Worm (Caenorhabditis elegans) whole organism, L3 larva: ENCODE data around the gene gab-1.

Experiments used
- aly-2 ChIP-seq: fragments of 150-350 bp; optimal IDR thresholded peaks from 2 replicates; lab custom pipeline; 2014; ENCODE audit warnings: missing biosample characterization, missing genetic modification characterization
- ama-1 ChIP-seq: fragments of 150-350 bp; optimal IDR thresholded peaks from 2 replicates; lab custom pipeline; 2018
- egl-27 ChIP-seq: sonication (generic microtip); optimal IDR thresholded peaks from 4 replicates; lab custom pipeline; 2017; ENCODE audit warnings: missing biosample characterization, missing genetic modification reagents, missing genetic modification characterization
- fkh-10 ChIP-seq: sonication (generic microtip); optimal IDR thresholded peaks from 2 replicates; lab custom pipeline; 2017; ENCODE audit warnings: missing biosample characterization, missing genetic modification reagents, missing genetic modification characterization
- lin-15B ChIP-seq: fragments of 150-350 bp; optimal IDR thresholded peaks from 2 replicates; lab custom pipeline; 2014; ENCODE audit warnings: missing biosample characterization, missing genetic modification characterization
- lin-39 ChIP-seq: fragments of 150-350 bp; optimal IDR thresholded peaks from 2 replicates; lab custom pipeline; 2018; ENCODE audit warnings: missing biosample characterization, missing genetic modification reagents, missing genetic modification characterization
- mdl-1 ChIP-seq: fragments of 150-350 bp; optimal IDR thresholded peaks from 2 replicates; lab custom pipeline; 2014; ENCODE audit warnings: missing biosample characterization, missing genetic modification characterization
- nhr-12 ChIP-seq: fragments of 150-350 bp; optimal IDR thresholded peaks from 2 replicates; lab custom pipeline; 2014; ENCODE audit warnings: missing biosample characterization, missing genetic modification characterization
- nhr-237 ChIP-seq: fragments of 150-350 bp; optimal IDR thresholded peaks from 2 replicates; lab custom pipeline; 2014; ENCODE audit warnings: missing biosample characterization, missing genetic modification characterization
- nhr-25 ChIP-seq: sonication (generic microtip); optimal IDR thresholded peaks from 2 replicates; lab custom pipeline; 2017; ENCODE audit warnings: missing biosample characterization, missing genetic modification characterization
- pqm-1 ChIP-seq: fragments of 150-350 bp; optimal IDR thresholded peaks from 2 replicates; lab custom pipeline; 2017; ENCODE audit warnings: missing biosample characterization, missing genetic modification characterization, inconsistent platforms
- sea-2 ChIP-seq: fragments of 150-350 bp; sonication (generic microtip); optimal IDR thresholded peaks from 4 replicates; lab custom pipeline; 2014; ENCODE audit warnings: missing biosample characterization, missing genetic modification reagents, missing genetic modification characterization
- unc-39 ChIP-seq: sonication (generic microtip); optimal IDR thresholded peaks from 4 replicates; lab custom pipeline; 2017; ENCODE audit warnings: missing biosample characterization, missing genetic modification characterization
- ztf-11 ChIP-seq: fragments of 150-350 bp; optimal IDR thresholded peaks from 2 replicates; lab custom pipeline; 2014; ENCODE audit warnings: missing biosample characterization, missing genetic modification characterization

DNA sequence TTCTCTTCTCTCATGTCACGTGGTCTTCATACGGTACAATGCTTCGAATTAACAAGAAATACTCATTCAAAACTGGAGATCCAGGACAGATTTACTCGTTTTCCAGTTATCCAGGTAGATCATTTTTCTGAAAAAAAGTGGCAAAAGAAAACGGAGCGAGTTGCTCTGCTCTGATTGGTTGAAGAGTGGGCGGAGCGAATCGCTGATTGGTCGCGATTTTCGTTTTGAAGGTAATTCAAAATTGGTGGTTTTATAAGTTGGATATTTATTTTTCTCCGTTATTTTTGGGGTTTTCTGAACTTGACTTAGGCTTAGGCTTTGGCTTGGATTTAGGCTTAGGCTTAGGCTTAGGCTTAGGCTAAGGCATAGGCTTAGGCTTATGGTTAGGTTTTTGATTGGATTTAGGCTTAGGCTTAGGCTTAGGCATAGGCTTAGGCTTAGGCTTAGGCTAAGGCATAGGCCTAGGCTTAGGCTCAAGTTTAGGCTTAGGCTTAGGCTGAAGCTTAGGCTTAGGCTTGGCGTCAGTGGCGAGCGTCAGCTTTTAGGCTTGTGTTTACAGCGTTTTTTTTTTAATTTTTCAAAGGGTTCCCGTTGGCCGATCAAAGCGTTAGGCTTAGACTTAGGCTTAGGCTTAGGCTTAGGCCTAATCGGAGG lies 43.2 kb upstream of the gab-1 start:
- TF ChIP-seq egl-27 (tag; lab: Kevin White, UChicago) (no peak), sea-2 (GFP tag; lab: Kevin White, UChicago) (no peak), ztf-11 (tag; lab: Kevin White, UChicago) (no peak), unc-39 (tag; lab: Kevin White, UChicago) (no peak), nhr-25 (no peak), pqm-1 (tag; lab: Kevin White, UChicago) (no peak), nhr-12 (no peak), ama-1 (lab: Kevin White, UChicago) (no peak), nhr-237 (tag; lab: Kevin White, UChicago) (no peak), lin-15B (tag; lab: Kevin White, UChicago) (no peak), fkh-10 (GFP tag; lab: Kevin White, UChicago) (no peak), mdl-1 (tag; lab: Kevin White, UChicago) (no peak), aly-2 (no peak), lin-39 (tag; lab: Kevin White, UChicago) (no peak)
